Fruit fly (Drosophila melanogaster): Measurements from ENCODE around the gene dls.

The dls gene

DNA sequence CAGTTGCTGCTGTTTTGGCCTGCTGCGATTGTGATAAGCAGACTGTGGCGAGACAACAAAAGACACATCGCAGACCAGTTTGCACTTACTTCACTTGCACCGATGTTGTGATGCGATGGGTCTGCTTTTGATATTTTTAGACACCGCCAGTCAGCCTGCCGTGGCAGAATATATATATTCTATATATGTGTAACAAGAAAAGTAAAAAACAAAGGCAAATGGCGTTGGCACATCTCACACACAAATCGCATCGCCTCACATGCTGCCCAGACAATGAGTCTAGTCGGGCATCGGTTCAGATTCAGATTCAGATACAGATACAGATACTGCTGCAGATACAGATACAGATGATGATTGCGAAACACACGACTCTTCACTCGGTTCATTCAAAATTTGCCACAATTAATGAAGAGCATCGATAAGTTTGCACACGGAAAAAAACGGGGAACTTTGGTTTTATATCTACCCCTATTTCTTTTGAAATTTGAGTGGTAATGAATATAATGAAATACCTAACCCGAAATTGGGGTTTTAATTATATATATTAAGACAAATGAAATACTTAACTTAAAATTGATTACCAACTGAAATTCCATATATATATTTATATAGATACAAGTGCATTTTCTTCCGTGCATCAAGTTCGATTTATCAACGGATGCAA is 33.3 kb upstream of the dls start (continued):
- peak; percentile 45 for TF ChIP-seq achi (GFP tag; optimal IDR thresholded peaks at IDR 0.05)
- no peak for TF ChIP-seq CG8119 (GFP tag; IDR thresholded peaks at IDR 0.05)
- TF ChIP-seq Eip75B (GFP tag; optimal IDR thresholded peaks at IDR 0.05) = no peak
- TF ChIP-seq Gug (GFP tag; IDR thresholded peaks at IDR 0.05) = no peak
- peak; percentile 48 for TF ChIP-seq esn (GFP tag; optimal IDR thresholded peaks at IDR 0.05)
- TF ChIP-seq CG1621 (tag; optimal IDR thresholded peaks at IDR 0.05) = no peak
- TF ChIP-seq dac (GFP tag; optimal IDR thresholded peaks at IDR 0.05) = no peak
- TF ChIP-seq CG7368 (GFP tag; optimal IDR thresholded peaks at IDR 0.05) = no peak
- TF ChIP-seq CG11294 (GFP tag; IDR thresholded peaks at IDR 0.05) = no peak
- TF ChIP-seq net (GFP tag; optimal IDR thresholded peaks at IDR 0.05) = no peak
- TF ChIP-seq CG10669 (GFP tag; optimal IDR thresholded peaks at IDR 0.05) = peak; percentile 32
- no peak for TF ChIP-seq Hr4 (GFP tag; optimal IDR thresholded peaks at IDR 0.05)
- TF ChIP-seq Hr38 (GFP tag; optimal IDR thresholded peaks at IDR 0.05) = no peak
- no peak for TF ChIP-seq vri (GFP tag; optimal IDR thresholded peaks at IDR 0.05)
- no peak for TF ChIP-seq CG8319 (GFP tag; optimal IDR thresholded peaks at IDR 0.05)
- no peak for TF ChIP-seq cyc (GFP tag; optimal IDR thresholded peaks at IDR 0.05)
- no peak for TF ChIP-seq CG31627 (GFP tag; optimal IDR thresholded peaks at IDR 0.05)
- no peak for TF ChIP-seq Eip93F (GFP tag; optimal IDR thresholded peaks at IDR 0.05)
- no peak for TF ChIP-seq CG6163 (GFP tag; IDR thresholded peaks at IDR 0.05)
- TF ChIP-seq fkh (GFP tag; optimal IDR thresholded peaks at IDR 0.05) = no peak
- TF ChIP-seq salr (GFP tag; optimal IDR thresholded peaks at IDR 0.05) = no peak
- peak; percentile 15 for TF ChIP-seq CG32006 (GFP tag; optimal IDR thresholded peaks at IDR 0.05)
- no peak for TF ChIP-seq CG9139 (GFP tag; optimal IDR thresholded peaks at IDR 0.05)
- peak; percentile 2 for TF ChIP-seq CG10631 (GFP tag; optimal IDR thresholded peaks at IDR 0.05)
- peak; percentile 33 for TF ChIP-seq OdsH (GFP tag; optimal IDR thresholded peaks at IDR 0.05)
- TF ChIP-seq dsx (GFP tag; optimal IDR thresholded peaks at IDR 0.05; ENCODE audit: poor library complexity, severe bottlenecking) = no peak
- no peak for TF ChIP-seq Ets21C (GFP tag; optimal IDR thresholded peaks at IDR 0.05)
- no peak for TF ChIP-seq CG4318 (GFP tag; optimal IDR thresholded peaks at IDR 0.05)
- no peak for TF ChIP-seq lz (GFP tag; optimal IDR thresholded peaks at IDR 0.05)
- peak; percentile 69 for TF ChIP-seq svp (GFP tag)
- TF ChIP-seq pdm3 (GFP tag; optimal IDR thresholded peaks at IDR 0.05) = no peak
- no peak for TF ChIP-seq Lpt (GFP tag; optimal IDR thresholded peaks at IDR 0.05)
- peak; percentile 50 for TF ChIP-seq CG3032 (tag; optimal IDR thresholded peaks at IDR 0.05)
- no peak for TF ChIP-seq Blimp-1 (GFP tag; optimal IDR thresholded peaks at IDR 0.05)
- TF ChIP-seq CG8632 (GFP tag; optimal IDR thresholded peaks at IDR 0.05) = peak; percentile 58
- no peak for TF ChIP-seq spab (GFP tag; optimal IDR thresholded peaks at IDR 0.05)
- peak; percentile 3 for TF ChIP-seq CG6792 (GFP tag; optimal IDR thresholded peaks at IDR 0.05)
- no peak for TF ChIP-seq CG6854 (GFP tag; optimal IDR thresholded peaks at IDR 0.05)

DNA sequence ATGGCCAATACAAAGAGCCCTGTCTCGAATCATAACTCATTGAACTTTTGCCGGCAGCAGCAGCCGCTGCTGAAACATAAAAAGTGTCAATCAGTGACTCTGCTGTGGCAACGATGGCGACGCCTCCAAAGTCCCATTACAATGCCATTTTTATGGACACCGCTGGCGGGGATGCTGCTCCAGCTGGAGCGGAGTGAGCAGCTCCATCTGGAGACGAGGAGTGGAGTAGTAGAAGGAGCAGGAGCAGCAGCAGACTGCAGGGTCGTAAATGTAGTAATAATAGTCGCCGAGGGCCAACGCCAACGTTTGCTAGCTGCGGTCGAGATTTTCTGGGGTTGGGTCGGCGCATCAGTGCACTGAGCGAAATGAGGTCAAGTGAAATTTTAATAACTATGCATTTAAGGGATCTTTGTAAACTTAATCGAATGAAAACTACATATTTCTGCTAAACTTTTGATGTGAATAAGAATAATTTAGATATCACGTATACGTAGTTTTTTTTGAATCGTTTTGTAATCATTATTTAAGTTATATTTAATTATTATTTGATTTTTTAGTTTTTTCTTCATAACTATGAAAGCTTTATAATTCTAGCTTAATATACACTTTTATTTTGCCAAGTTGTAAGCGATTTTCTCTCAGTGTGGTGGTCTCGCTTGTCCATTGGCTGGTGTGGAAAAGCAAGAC is 32.5 kb upstream of the dls start:
- TF ChIP-seq Met (GFP tag; optimal IDR thresholded peaks at IDR 0.05) (no peak), CG6276 (GFP tag; optimal IDR thresholded peaks at IDR 0.05) (no peak), CG6854 (GFP tag; optimal IDR thresholded peaks at IDR 0.05) (no peak), Gug (GFP tag; IDR thresholded peaks at IDR 0.05) (no peak), CG8632 (GFP tag; optimal IDR thresholded peaks at IDR 0.05) (no peak), CG3032 (tag; optimal IDR thresholded peaks at IDR 0.05) (peak; percentile 61), Eip93F (GFP tag; optimal IDR thresholded peaks at IDR 0.05) (no peak), CG3919 (GFP tag; optimal IDR thresholded peaks at IDR 0.05) (peak; percentile 46), CG10669 (GFP tag; optimal IDR thresholded peaks at IDR 0.05) (peak; percentile 16), CG6163 (GFP tag; IDR thresholded peaks at IDR 0.05) (no peak), Smox (GFP tag; optimal IDR thresholded peaks at IDR 0.05) (no peak), fd59A (GFP tag; optimal IDR thresholded peaks at IDR 0.05) (no peak), CG4318 (GFP tag; optimal IDR thresholded peaks at IDR 0.05) (no peak), salr (GFP tag; optimal IDR thresholded peaks at IDR 0.05) (peak in 1 of 2 experiments; percentile 39), cyc (GFP tag; optimal IDR thresholded peaks at IDR 0.05) (no peak), Lpt (GFP tag; optimal IDR thresholded peaks at IDR 0.05) (peak; percentile 26), CG15336 (GFP tag; IDR thresholded peaks at IDR 0.05) (no peak), CG11902 (GFP tag; optimal IDR thresholded peaks at IDR 0.05) (no peak), acj6 (GFP tag; optimal IDR thresholded peaks at IDR 0.05) (peak; percentile 4), CG6808 (GFP tag; optimal IDR thresholded peaks at IDR 0.05) (peak; percentile 21), dsx (GFP tag; optimal IDR thresholded peaks at IDR 0.05; ENCODE audit: poor library complexity, severe bottlenecking) (peak; percentile 36), CG16779 (tag; optimal IDR thresholded peaks at IDR 0.05) (no peak), achi (GFP tag; optimal IDR thresholded peaks at IDR 0.05) (peak; percentile 40), topi (GFP tag; optimal IDR thresholded peaks at IDR 0.05) (no peak)
